Fruit fly (Drosophila melanogaster) whole organism, embryonic: ENCODE results near the gene CG3117.
A peak's percentile ranks its signal among the peaks of the same experiment; 100 is the strongest.

Experiments used
- Asciz ChIP-seq: fragments of 200-800 bp; sonication (Bioruptor generic); optimal IDR thresholded peaks from 2 replicates; lab custom pipeline; 2017; ENCODE audit warnings: missing biosample characterization, mild to moderate bottlenecking, missing genetic modification characterization, missing genetic modification reagents
- Bgb ChIP-seq: fragments of 200-800 bp; sonication (Bioruptor generic); IDR thresholded peaks from 2 replicates; pipeline ENCODE4 v1.3.6; 2022; ENCODE audit warnings: missing biosample characterization, missing genetic modification characterization; ENCODE audit not compliant: partially characterized antibody
- CG10565 ChIP-seq: fragments of 200-800 bp; sonication (Bioruptor generic); optimal IDR thresholded peaks from 3 replicates; lab custom pipeline; 2016; ENCODE audit warnings: missing biosample characterization, mild to moderate bottlenecking, missing genetic modification characterization
- CG11504 ChIP-seq: fragments of 200-800 bp; sonication (Bioruptor generic); optimal IDR thresholded peaks from 3 replicates; lab custom pipeline; 2019; ENCODE audit warnings: missing biosample characterization, mild to moderate bottlenecking, missing genetic modification characterization, moderate library complexity
- CG1233 ChIP-seq: fragments of 200-800 bp; sonication (Bioruptor generic); optimal IDR thresholded peaks from 4 replicates; lab custom pipeline; 2018; ENCODE audit warnings: missing biosample characterization, mild to moderate bottlenecking, missing genetic modification characterization
- CG12769 ChIP-seq: fragments of 200-800 bp; sonication (Bioruptor generic); optimal IDR thresholded peaks from 2 replicates; lab custom pipeline; 2019; ENCODE audit warnings: missing biosample characterization, mild to moderate bottlenecking, missing genetic modification characterization, moderate library complexity
- CG1602 ChIP-seq: fragments of 200-800 bp; sonication (Bioruptor generic); optimal IDR thresholded peaks from 3 replicates; lab custom pipeline; 2016; ENCODE audit warnings: missing biosample characterization, missing genetic modification characterization
- CG1603 ChIP-seq: fragments of 200-800 bp; sonication (Bioruptor generic); optimal IDR thresholded peaks from 2 replicates; lab custom pipeline; 2019; ENCODE audit warnings: missing biosample characterization, mild to moderate bottlenecking, missing genetic modification characterization, moderate library complexity
- CG1647 ChIP-seq: fragments of 200-800 bp; sonication (Bioruptor generic); optimal IDR thresholded peaks from 3 replicates; lab custom pipeline; 2016; ENCODE audit warnings: missing biosample characterization, missing genetic modification characterization
- CG17361 ChIP-seq: fragments of 200-800 bp; sonication (Bioruptor generic); IDR thresholded peaks from 3 replicates; pipeline ENCODE4 v1.3.6; 2022; ENCODE audit warnings: missing biosample characterization, missing genetic modification characterization
- CG17385 ChIP-seq: fragments of 200-800 bp; sonication (Bioruptor generic); optimal IDR thresholded peaks from 3 replicates; lab custom pipeline; 2018; ENCODE audit warnings: missing biosample characterization, mild to moderate bottlenecking, missing genetic modification characterization
- CG17912 ChIP-seq: fragments of 200-800 bp; sonication (Bioruptor generic); optimal IDR thresholded peaks from 2 replicates; lab custom pipeline; 2018; ENCODE audit warnings: missing biosample characterization, mild to moderate bottlenecking, missing genetic modification characterization
- CG31224 ChIP-seq: fragments of 200-800 bp; sonication (Bioruptor generic); IDR thresholded peaks from 2 replicates; pipeline ENCODE4 v1.3.6; 2022; ENCODE audit warnings: missing biosample characterization, missing genetic modification characterization
- CG31441 ChIP-seq: fragments of 200-800 bp; sonication (Bioruptor generic); IDR thresholded peaks from 2 replicates; pipeline ENCODE4 v1.3.6; 2022; ENCODE audit warnings: missing biosample characterization, missing genetic modification characterization
- CG43689 ChIP-seq: fragments of 200-800 bp; sonication (Bioruptor generic); IDR thresholded peaks from 2 replicates; pipeline ENCODE4 v1.3.6; 2022; ENCODE audit warnings: missing biosample characterization, missing genetic modification characterization
- CG6683 ChIP-seq: fragments of 200-800 bp; sonication (Bioruptor generic); optimal IDR thresholded peaks from 2 replicates; lab custom pipeline; 2017; ENCODE audit warnings: missing biosample characterization, mild to moderate bottlenecking, missing genetic modification characterization, missing genetic modification reagents
- CG6689 ChIP-seq: fragments of 200-800 bp; sonication (Bioruptor generic); IDR thresholded peaks from 2 replicates; pipeline ENCODE4 v1.3.6; 2022; ENCODE audit warnings: missing biosample characterization, missing genetic modification characterization
- Ets65A ChIP-seq: fragments of 200-800 bp; sonication (Bioruptor generic); peaks from one replicate; lab custom pipeline; 2016; ENCODE audit warnings: missing biosample characterization, missing genetic modification characterization
- Gug ChIP-seq: fragments of 200-800 bp; sonication (Bioruptor generic); IDR thresholded peaks from 4 replicates; pipeline ENCODE4 v1.3.6; 2022; ENCODE audit warnings: missing biosample characterization, missing genetic modification characterization
- Jarid2 ChIP-seq: fragments of 200-800 bp; sonication (Bioruptor generic); optimal IDR thresholded peaks from 3 replicates; lab custom pipeline; 2017; ENCODE audit warnings: mild to moderate bottlenecking, missing biosample characterization, missing genetic modification reagents, missing genetic modification characterization
- Kr ChIP-seq: fragments of 200-800 bp; sonication (Bioruptor generic); optimal IDR thresholded peaks from 2 replicates; lab custom pipeline; 2017; ENCODE audit warnings: missing biosample characterization, mild to moderate bottlenecking, missing genetic modification characterization
- MBD-R2 ChIP-seq: fragments of 200-800 bp; sonication (Bioruptor generic); IDR thresholded peaks from 2 replicates; pipeline ENCODE4 v1.3.6; 2022; ENCODE audit warnings: missing biosample characterization, missing genetic modification characterization
- Med ChIP-seq: fragments of 200-800 bp; sonication (Bioruptor generic); peaks from one replicate; lab custom pipeline; 2016; ENCODE audit warnings: missing biosample characterization, missing genetic modification characterization, mild to moderate bottlenecking, inconsistent platforms, moderate library complexity
- NC2β ChIP-seq: fragments of 200-800 bp; sonication (Bioruptor generic); optimal IDR thresholded peaks from 2 replicates; lab custom pipeline; 2016; ENCODE audit warnings: missing biosample characterization, missing genetic modification characterization
- NFAT ChIP-seq: fragments of 200-800 bp; sonication (Bioruptor generic); IDR thresholded peaks from 2 replicates; pipeline ENCODE4 v1.3.6; 2022; ENCODE audit warnings: missing biosample characterization, missing genetic modification characterization
- Opbp ChIP-seq: fragments of 200-800 bp; sonication (Bioruptor generic); IDR thresholded peaks from 3 replicates; pipeline ENCODE4 v1.3.6; 2022; ENCODE audit warnings: missing biosample characterization, missing genetic modification characterization; ENCODE audit not compliant: partially characterized antibody
- Sox100B ChIP-seq: fragments of 200-800 bp; sonication (Bioruptor generic); optimal IDR thresholded peaks from 3 replicates; lab custom pipeline; 2018; ENCODE audit warnings: missing biosample characterization, mild to moderate bottlenecking, missing genetic modification characterization
- Sox102F ChIP-seq: fragments of 200-800 bp; sonication (Bioruptor generic); optimal IDR thresholded peaks from 2 replicates; lab custom pipeline; 2018; ENCODE audit warnings: missing biosample characterization, mild to moderate bottlenecking, missing genetic modification characterization, moderate library complexity
- Sry-β ChIP-seq: fragments of 200-800 bp; sonication (Bioruptor generic); optimal IDR thresholded peaks from 2 replicates; lab custom pipeline; 2018; ENCODE audit warnings: missing biosample characterization, mild to moderate bottlenecking, missing genetic modification characterization, moderate library complexity
- Sry-δ ChIP-seq: fragments of 200-800 bp; sonication (Bioruptor generic); optimal IDR thresholded peaks from 2 replicates; lab custom pipeline; 2016; ENCODE audit warnings: missing biosample characterization, missing genetic modification characterization
- amos ChIP-seq: fragments of 200-800 bp; sonication (Bioruptor generic); IDR thresholded peaks from 2 replicates; pipeline ENCODE4 v1.3.6; 2022; ENCODE audit warnings: missing biosample characterization, missing genetic modification characterization; ENCODE audit not compliant: partially characterized antibody
- corto ChIP-seq: fragments of 200-800 bp; sonication (Bioruptor generic); optimal IDR thresholded peaks from 2 replicates; lab custom pipeline; 2016; ENCODE audit warnings: missing biosample characterization, mild to moderate bottlenecking, missing genetic modification characterization, moderate library complexity
- crc ChIP-seq: fragments of 200-800 bp; sonication (Bioruptor generic); optimal IDR thresholded peaks from 2 replicates; lab custom pipeline; 2016; ENCODE audit warnings: missing biosample characterization, missing genetic modification characterization
- cwo ChIP-seq: fragments of 200-800 bp; sonication (Bioruptor generic); optimal IDR thresholded peaks from 3 replicates; lab custom pipeline; 2017; ENCODE audit warnings: missing biosample characterization, missing genetic modification characterization, mild to moderate bottlenecking, moderate library complexity, missing genetic modification reagents
- da ChIP-seq: fragments of 200-800 bp; sonication (Bioruptor generic); optimal IDR thresholded peaks from 2 replicates; lab custom pipeline; 2016; ENCODE audit warnings: missing biosample characterization, missing genetic modification characterization
- fru ChIP-seq: fragments of >200 bp; optimal IDR thresholded peaks from 2 replicates; lab custom pipeline; 2017
- jing ChIP-seq: fragments of 200-800 bp; sonication (Bioruptor generic); optimal IDR thresholded peaks from 2 replicates; lab custom pipeline; 2018; ENCODE audit warnings: missing biosample characterization, mild to moderate bottlenecking, missing genetic modification characterization
- lola ChIP-seq, 3 experiments: fragments of >200 bp in 2 of 3; fragments of 200-800 bp in 1 of 3; sonication (Bioruptor generic) in 1 of 3; optimal IDR thresholded peaks; 2 replicates each; lab custom pipeline; 2017 to 2019; ENCODE audit warnings: missing biosample characterization in 3 of 3, missing genetic modification characterization in 3 of 3, mild to moderate bottlenecking in 1 of 3, moderate library complexity in 1 of 3
- nau ChIP-seq: fragments of 200-800 bp; sonication (Bioruptor generic); optimal IDR thresholded peaks from 3 replicates; lab custom pipeline; 2017; ENCODE audit warnings: missing biosample characterization, mild to moderate bottlenecking, missing genetic modification characterization, missing genetic modification reagents
- p53 ChIP-seq: fragments of 200-800 bp; sonication (Bioruptor generic); optimal IDR thresholded peaks from 2 replicates; lab custom pipeline; 2016; ENCODE audit warnings: missing biosample characterization, missing genetic modification characterization
- pho ChIP-seq: fragments of 200-800 bp; sonication (Bioruptor generic); optimal IDR thresholded peaks from 2 replicates; lab custom pipeline; 2016; ENCODE audit warnings: missing biosample characterization, missing genetic modification characterization
- rib ChIP-seq: fragments of 200-800 bp; sonication (Bioruptor generic); IDR thresholded peaks from 2 replicates; pipeline ENCODE4 v1.3.6; 2022; ENCODE audit warnings: missing biosample characterization, missing genetic modification characterization
- sc ChIP-seq, 3 experiments: fragments of >200 bp in 2 of 3; fragments of 200-800 bp in 1 of 3; sonication (Bioruptor generic) in 1 of 3; optimal IDR thresholded peaks; 2 replicates in 2 of 3; 3 replicates in 1 of 3; lab custom pipeline; 2017; ENCODE audit warnings: mild to moderate bottlenecking in 1 of 3, missing biosample characterization in 1 of 3, missing genetic modification characterization in 1 of 3, missing genetic modification reagents in 1 of 3
- sd ChIP-seq: fragments of 200-800 bp; sonication (Bioruptor generic); optimal IDR thresholded peaks from 3 replicates; lab custom pipeline; 2018; ENCODE audit warnings: missing biosample characterization, mild to moderate bottlenecking, missing genetic modification characterization, moderate library complexity
- slbo ChIP-seq: fragments of 200-800 bp; sonication (Bioruptor generic); IDR thresholded peaks from 2 replicates; pipeline ENCODE4 v1.3.6; 2022; ENCODE audit warnings: missing biosample characterization, missing genetic modification characterization
- sug ChIP-seq: fragments of 200-800 bp; optimal IDR thresholded peaks from 2 replicates; lab custom pipeline; 2019; ENCODE audit warnings: missing biosample characterization, mild to moderate bottlenecking, missing genetic modification characterization, moderate library complexity
- unpg ChIP-seq: fragments of 200-800 bp; sonication (Bioruptor generic); optimal IDR thresholded peaks from 3 replicates; lab custom pipeline; 2018; ENCODE audit warnings: missing biosample characterization, mild to moderate bottlenecking, missing genetic modification characterization, moderate library complexity
- vvl ChIP-seq: fragments of 200-800 bp; sonication (Bioruptor generic); IDR thresholded peaks from 2 replicates; pipeline ENCODE4 v1.3.6; 2022; ENCODE audit warnings: missing biosample characterization, missing genetic modification characterization

CG3117 gene

DNA sequence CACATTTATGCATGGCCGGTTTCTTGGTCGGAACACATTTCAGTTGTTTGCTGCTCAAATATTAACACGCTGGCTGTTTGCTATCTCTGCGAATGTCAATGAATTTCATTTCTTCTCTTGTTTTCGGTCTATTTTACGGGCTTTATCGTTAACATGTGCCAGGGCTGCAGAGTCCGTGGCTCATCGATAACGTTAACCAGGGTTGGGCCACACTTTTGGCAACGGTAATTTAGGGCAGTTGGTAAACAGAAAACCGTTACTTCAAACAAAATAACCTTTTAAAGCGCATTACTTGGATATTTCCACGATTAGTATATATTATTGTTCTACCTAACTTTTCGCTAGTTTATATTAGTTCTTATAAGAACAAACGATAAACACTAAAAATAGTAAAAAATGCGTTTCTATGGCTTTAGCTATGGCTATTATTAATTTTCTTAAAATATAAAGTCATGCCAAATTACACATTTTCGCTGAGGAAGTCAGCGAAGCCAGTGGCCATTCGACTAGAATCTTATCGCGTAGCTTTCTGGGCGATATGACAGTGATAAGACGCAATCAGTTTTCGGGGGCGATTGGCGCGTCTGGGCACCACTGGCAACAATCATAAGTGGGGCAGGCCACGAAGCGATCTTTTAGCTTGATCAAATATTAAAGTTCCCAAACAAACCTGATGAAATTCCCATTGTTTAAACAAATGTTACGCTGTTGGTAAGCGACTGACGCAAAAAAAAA lies 36.1 kb upstream of the CG3117 start (continued):
- TF ChIP-seq CG6683 (GFP tag; lab: Kevin White, UChicago) (peak; percentile 34), da (GFP tag; lab: Kevin White, UChicago) (no peak), unpg (GFP tag; lab: Kevin White, UChicago) (peak; percentile 45), NFAT (no peak), CG6689 (peak; percentile 13; the same call in 1 of the 2 replicates), sc (optimal IDR thresholded peaks at IDR 0.05; lab: Kevin White, UChicago) (no peak), sc (GFP tag; optimal IDR thresholded peaks at IDR 0.05; lab: Kevin White, UChicago) (no peak), pho (GFP tag; lab: Kevin White, UChicago) (peak; percentile 16), MBD-R2 (GFP tag; lab: Robert Waterston, UW) (peak; percentile 56), CG12769 (tag; lab: Kevin White, UChicago) (peak; percentile 63), CG31441 (peak; percentile 36; the same call in 1 of the 2 replicates), Gug (GFP tag; lab: Robert Waterston, UW) (peak; percentile 37; the same call in 2 of the 4 replicates), CG11504 (peak; percentile 57), Kr (GFP tag; lab: Kevin White, UChicago) (no peak), Opbp (GFP tag; lab: Robert Waterston, UW) (no peak; the same call in 2 of the 3 replicates), corto (GFP tag; lab: Kevin White, UChicago) (no peak), CG17385 (GFP tag; lab: Kevin White, UChicago) (peak; percentile 36), CG17361 (GFP tag; lab: Robert Waterston, UW) (peak; percentile 49; the same call in 2 of the 3 replicates), CG10565 (GFP tag; lab: Kevin White, UChicago) (no peak), Sry-β (GFP tag; lab: Kevin White, UChicago) (peak; percentile 2), CG43689 (GFP tag; lab: Robert Waterston, UW) (no peak), nau (peak; percentile 65), crc (GFP tag; lab: Kevin White, UChicago) (peak; percentile 8), slbo (GFP tag; lab: Robert Waterston, UW) (peak; percentile 67; the same call in 1 of the 2 replicates), jing (GFP tag; lab: Kevin White, UChicago) (no peak), NC2β (GFP tag; lab: Kevin White, UChicago) (no peak), CG1233 (peak; percentile 8), p53 (GFP tag; lab: Kevin White, UChicago) (no peak), Asciz (peak; percentile 64), Sox100B (peak; percentile 17), Ets65A (GFP tag; lab: Kevin White, UChicago) (peak; percentile 81), Med (GFP tag; lab: Kevin White, UChicago) (peak; percentile 86), CG31224 (GFP tag; lab: Robert Waterston, UW) (peak; percentile 12; the same call in 1 of the 2 replicates), Jarid2 (peak; percentile 29), rib (GFP tag; lab: Robert Waterston, UW) (no peak), cwo (GFP tag; lab: Kevin White, UChicago) (peak; percentile 26), lola (GFP tag; optimal IDR thresholded peaks at IDR 0.05; lab: Kevin White, UChicago) (no peak), Sry-δ (GFP tag; lab: Kevin White, UChicago) (peak; percentile 41), vvl (GFP tag; lab: Robert Waterston, UW) (peak; percentile 45), amos (no peak; the same call in 1 of the 2 replicates), sug (peak; percentile 75), CG1647 (GFP tag; lab: Kevin White, UChicago) (peak; percentile 27), Bgb (GFP tag; lab: Robert Waterston, UW) (peak; percentile 46; the same call in 1 of the 2 replicates), fru (lab: Kevin White, UChicago) (no peak), CG1603 (tag; lab: Kevin White, UChicago) (peak; percentile 51), sd (tag; lab: Kevin White, UChicago) (peak; percentile 3), CG1602 (GFP tag; lab: Kevin White, UChicago) (no peak), CG17912 (no peak), Sox102F (GFP tag; lab: Kevin White, UChicago) (peak; percentile 30)
